Worm (Caenorhabditis elegans) whole organism, late embryonic: Measurements from ENCODE around the gene rpl-23.

Source experiments
- C08G9.2 ChIP-seq: sonication (generic microtip); optimal IDR thresholded peaks from 2 replicates; lab custom pipeline; 2016; ENCODE audit warnings: mild to moderate bottlenecking, missing genetic modification characterization, moderate library complexity, missing compliant biosample characterization
- F13H6.1 ChIP-seq: sonication (generic microtip); optimal IDR thresholded peaks from 2 replicates; lab custom pipeline; 2016; ENCODE audit warnings: missing genetic modification characterization, missing compliant biosample characterization
- ahr-1 ChIP-seq: sonication (generic microtip); optimal IDR thresholded peaks from 2 replicates; lab custom pipeline; 2016; ENCODE audit warnings: missing genetic modification characterization, missing compliant biosample characterization
- ama-1 ChIP-seq: fragments of 150-350 bp; optimal IDR thresholded peaks from 2 replicates; lab custom pipeline; 2014
- dve-1 ChIP-seq: sonication (generic microtip); optimal IDR thresholded peaks from 2 replicates; lab custom pipeline; 2017; ENCODE audit warnings: antibody characterized with exemption, mild to moderate bottlenecking, missing genetic modification characterization, missing compliant biosample characterization
- elt-2 ChIP-seq: sonication (generic microtip); optimal IDR thresholded peaks from 2 replicates; lab custom pipeline; 2016; ENCODE audit warnings: missing genetic modification reagents, missing genetic modification characterization, missing compliant biosample characterization
- nhr-11 ChIP-seq: fragments of 150-350 bp; optimal IDR thresholded peaks from 2 replicates; lab custom pipeline; 2014; ENCODE audit warnings: missing biosample characterization, missing genetic modification characterization
- odd-2 ChIP-seq: sonication (generic microtip); optimal IDR thresholded peaks from 2 replicates; lab custom pipeline; 2017; ENCODE audit warnings: antibody characterized with exemption, mild to moderate bottlenecking, missing genetic modification characterization, missing compliant biosample characterization
- pha-4 ChIP-seq: fragments of 150-350 bp; optimal IDR thresholded peaks from 2 replicates; lab custom pipeline; 2018; ENCODE audit warnings: missing biosample characterization, missing genetic modification reagents, missing genetic modification characterization
- pqm-1 ChIP-seq: sonication (generic microtip); optimal IDR thresholded peaks from 2 replicates; lab custom pipeline; 2016; ENCODE audit warnings: missing genetic modification characterization, missing compliant biosample characterization
- rnt-1 ChIP-seq: sonication (generic microtip); optimal IDR thresholded peaks from 2 replicates; lab custom pipeline; 2016; ENCODE audit warnings: missing genetic modification characterization, missing compliant biosample characterization
- unc-3 ChIP-seq, 2 experiments: fragments of 200-800 bp in 1 of 2; sonication (Bioruptor generic) in 1 of 2; sonication (generic microtip) in 1 of 2; conservative IDR thresholded peaks in 1 of 2; optimal IDR thresholded peaks in 1 of 2; 2 replicates each; pipeline versions ENCODE4 v1.3.6 to Lab custom; 2016 to 2022; ENCODE audit warnings: missing compliant biosample characterization in 2 of 2, missing genetic modification characterization in 2 of 2, missing genetic modification reagents in 1 of 2
- unc-55 ChIP-seq: sonication (generic microtip); optimal IDR thresholded peaks from 2 replicates; lab custom pipeline; 2017; ENCODE audit warnings: missing biosample characterization, missing genetic modification reagents, missing genetic modification characterization
- zip-5 ChIP-seq: sonication (generic microtip); optimal IDR thresholded peaks from 2 replicates; lab custom pipeline; 2016; ENCODE audit warnings: missing genetic modification characterization, missing compliant biosample characterization

DNA sequence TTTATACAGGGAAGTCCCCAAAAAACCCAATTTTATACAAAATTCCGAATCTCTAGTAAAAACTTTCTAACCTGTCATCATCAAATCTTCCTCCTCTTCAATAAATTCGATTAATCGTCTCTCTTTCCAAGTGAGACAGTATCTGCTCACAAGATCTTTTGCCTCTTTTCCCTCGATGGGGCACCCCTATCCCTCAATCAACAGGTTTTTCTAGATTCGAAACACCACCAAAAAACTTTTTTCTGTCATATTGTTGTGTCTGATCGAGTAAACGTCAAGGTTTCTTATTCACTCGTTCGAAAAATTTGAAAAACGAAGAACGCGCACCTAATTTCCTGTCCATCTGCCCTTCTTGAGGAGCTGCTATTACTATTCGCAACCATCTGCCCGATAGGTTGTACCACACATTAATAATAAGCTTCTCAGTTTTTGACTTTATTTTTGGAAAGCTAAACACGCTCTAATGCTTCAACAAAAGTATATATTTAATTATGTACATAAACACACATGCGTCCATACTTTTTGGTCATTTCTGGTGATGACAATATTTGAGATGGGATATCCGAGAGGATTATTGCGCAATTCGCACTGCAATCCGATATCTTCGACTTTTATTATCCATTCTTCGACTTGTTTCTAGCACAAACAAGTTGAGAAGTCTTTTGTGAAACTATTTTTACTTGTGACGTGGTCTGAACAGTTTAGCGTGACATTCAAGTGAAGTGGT lies 13.3 kb upstream of the rpl-23 start:
- TF ChIP-seq ama-1 (lab: Kevin White, UChicago) = no peak
- TF ChIP-seq dve-1 (tag; lab: Kevin White, UChicago) = no peak
- TF ChIP-seq F13H6.1 (tag; lab: Kevin White, UChicago) = no peak
- TF ChIP-seq pha-4 (tag; lab: Kevin White, UChicago) = no peak
- no peak for TF ChIP-seq C08G9.2
- no peak for TF ChIP-seq nhr-11 (tag; lab: Kevin White, UChicago)
- no peak for TF ChIP-seq unc-3 (GFP tag; conservative IDR thresholded peaks at IDR 0.05; lab: Robert Waterston, UW)
- no peak for TF ChIP-seq unc-3 (tag; optimal IDR thresholded peaks at IDR 0.05; lab: Kevin White, UChicago)
- no peak for TF ChIP-seq zip-5 (tag; lab: Kevin White, UChicago)
- TF ChIP-seq elt-2 (tag; lab: Kevin White, UChicago) = no peak
- TF ChIP-seq pqm-1 (tag; lab: Kevin White, UChicago) = no peak
- no peak for TF ChIP-seq unc-55
- TF ChIP-seq odd-2 = no peak
- TF ChIP-seq ahr-1 (tag; lab: Kevin White, UChicago) = no peak
- no peak for TF ChIP-seq rnt-1 (tag; lab: Kevin White, UChicago)
